Worm (Caenorhabditis elegans): Measurements from ENCODE around the gene C30G7.2.

DNA sequence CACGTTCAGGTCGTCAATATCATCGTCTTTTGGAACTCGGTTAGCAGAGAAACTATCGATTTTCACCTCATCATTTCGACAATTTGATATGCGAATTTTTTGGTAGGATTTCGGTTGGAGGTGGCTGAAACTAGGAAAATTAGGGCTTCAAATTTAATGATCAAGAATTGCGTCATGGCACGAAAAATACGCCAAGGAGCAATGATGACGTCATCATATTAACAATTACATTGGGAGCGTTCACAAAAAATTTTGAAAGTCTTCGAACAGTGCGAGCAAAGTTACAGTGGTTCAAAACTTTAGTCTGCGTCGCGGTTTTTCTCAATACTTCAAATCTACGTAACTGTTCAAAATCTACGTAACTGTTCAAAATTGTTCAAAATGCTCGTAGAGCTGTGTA is 6.2 kb downstream of the C30G7.2 start:
- no peak for TF ChIP-seq W03F9.2 (tag; optimal IDR thresholded peaks at IDR 0.05)
- no peak for TF ChIP-seq him-1 (tag; optimal IDR thresholded peaks at IDR 0.05)

Data from whole organism, L4/young adult.